Fruit fly (Drosophila melanogaster): ENCODE measurements around the gene CG2260.

CG2260 gene

dm6 chrX:8112715-8113114, 8.2 kb downstream of the CG2260 start (continued):
- TF ChIP-seq ERR (GFP tag; optimal IDR thresholded peaks at IDR 0.05) (no peak), salm (tag; optimal IDR thresholded peaks at IDR 0.05) (no peak), pb (GFP tag; optimal IDR thresholded peaks at IDR 0.05) (peak; percentile 17), gce (GFP tag; IDR thresholded peaks at IDR 0.05) (no peak), CG7928 (GFP tag; optimal IDR thresholded peaks at IDR 0.05) (no peak), Sry-β (GFP tag; optimal IDR thresholded peaks at IDR 0.05) (no peak), H2.0 (GFP tag; IDR thresholded peaks at IDR 0.05) (no peak), CG18011 (GFP tag; optimal IDR thresholded peaks at IDR 0.05) (no peak), bowl (GFP tag; IDR thresholded peaks at IDR 0.05) (no peak), CG17359 (tag; optimal IDR thresholded peaks at IDR 0.05) (peak; percentile 6), run (tag; optimal IDR thresholded peaks at IDR 0.05) (no peak), D19B (GFP tag; optimal IDR thresholded peaks at IDR 0.05) (peak; percentile 37), Gsc (GFP tag; IDR thresholded peaks at IDR 0.05) (no peak), nau (GFP tag; optimal IDR thresholded peaks at IDR 0.05) (peak; percentile 27), mirr (GFP tag; optimal IDR thresholded peaks at IDR 0.05) (no peak), BEAF-32 (GFP tag; optimal IDR thresholded peaks at IDR 0.05) (no peak), CG10959 (GFP tag; IDR thresholded peaks at IDR 0.05) (no peak), fu2 (GFP tag; optimal IDR thresholded peaks at IDR 0.05) (peak; percentile 2), Adf1 (GFP tag; IDR thresholded peaks at IDR 0.05) (peak; percentile 11; the same call in 1 of the 2 replicates), jing (GFP tag; optimal IDR thresholded peaks at IDR 0.05) (no peak), pzg (GFP tag; optimal IDR thresholded peaks at IDR 0.05) (no peak), Mad (GFP tag; optimal IDR thresholded peaks at IDR 0.05) (no peak), CG13287 (GFP tag; IDR thresholded peaks at IDR 0.05; ENCODE audit: partially characterized antibody) (no peak), CG13775 (GFP tag; optimal IDR thresholded peaks at IDR 0.05) (peak; percentile 32), HLH54F (GFP tag; optimal IDR thresholded peaks at IDR 0.05) (no peak), Jarid2 (GFP tag; optimal IDR thresholded peaks at IDR 0.05) (no peak), crp (GFP tag; optimal IDR thresholded peaks at IDR 0.05) (no peak), CG10431 (GFP tag; optimal IDR thresholded peaks at IDR 0.05) (no peak), HHEX (GFP tag; optimal IDR thresholded peaks at IDR 0.05) (peak; percentile 44), cad (GFP tag; optimal IDR thresholded peaks at IDR 0.05) (no peak), CG9876 (GFP tag; optimal IDR thresholded peaks at IDR 0.05) (no peak), CG4617 (GFP tag; optimal IDR thresholded peaks at IDR 0.05; ENCODE audit: borderline replicate concordance) (no peak), CG11560 (tag; IDR thresholded peaks at IDR 0.05) (no peak), HLHmδ (GFP tag; optimal IDR thresholded peaks at IDR 0.05) (no peak), CG1792 (GFP tag; optimal IDR thresholded peaks at IDR 0.05) (no peak), Opbp (GFP tag; IDR thresholded peaks at IDR 0.05; ENCODE audit: partially characterized antibody) (no peak), CG34422 (GFP tag; IDR thresholded peaks at IDR 0.05) (no peak), Eip74EF (GFP tag; optimal IDR thresholded peaks at IDR 0.05) (no peak), bigmax (GFP tag; optimal IDR thresholded peaks at IDR 0.05) (no peak), Mes4 (GFP tag; optimal IDR thresholded peaks at IDR 0.05) (no peak), Rfx (GFP tag; IDR thresholded peaks at IDR 0.05) (peak; percentile 70), Blimp-1 (GFP tag; optimal IDR thresholded peaks at IDR 0.05) (no peak), Atf6 (GFP tag; IDR thresholded peaks at IDR 0.05) (peak; percentile 57; the same call in 1 of the 2 replicates), klu (GFP tag; IDR thresholded peaks at IDR 0.05) (no peak), eve (GFP tag; optimal IDR thresholded peaks at IDR 0.05) (no peak), CG7556 (GFP tag; optimal IDR thresholded peaks at IDR 0.05) (no peak), CG31365 (tag; optimal IDR thresholded peaks at IDR 0.05) (no peak), jigr1 (GFP tag; IDR thresholded peaks at IDR 0.05) (0 out of 3 replicates have a peak, but pooled peaks have one; percentile 16), Lim3 (GFP tag; IDR thresholded peaks at IDR 0.05) (no peak), BtbVII (GFP tag; optimal IDR thresholded peaks at IDR 0.05) (peak; percentile 34), pum (GFP tag; optimal IDR thresholded peaks at IDR 0.05) (no peak)

All from whole organism, embryonic.